Worm (Caenorhabditis elegans): Measurements from ENCODE around the gene F59B8.1.

ce11 chrIV:9443940-9444339 is 15.9 kb downstream of the F59B8.1 start, which contains the start of gene F38E11.9:
- TF ChIP-seq arid-1 (GFP tag; conservative IDR thresholded peaks at IDR 0.05) (no peak), egl-27 (tag; optimal IDR thresholded peaks at IDR 0.05) (no peak)

Data from whole organism, L4 larva.